Fruit fly (Drosophila melanogaster): Measurements from ENCODE around the gene CG43447.

CG43447 gene

DNA sequence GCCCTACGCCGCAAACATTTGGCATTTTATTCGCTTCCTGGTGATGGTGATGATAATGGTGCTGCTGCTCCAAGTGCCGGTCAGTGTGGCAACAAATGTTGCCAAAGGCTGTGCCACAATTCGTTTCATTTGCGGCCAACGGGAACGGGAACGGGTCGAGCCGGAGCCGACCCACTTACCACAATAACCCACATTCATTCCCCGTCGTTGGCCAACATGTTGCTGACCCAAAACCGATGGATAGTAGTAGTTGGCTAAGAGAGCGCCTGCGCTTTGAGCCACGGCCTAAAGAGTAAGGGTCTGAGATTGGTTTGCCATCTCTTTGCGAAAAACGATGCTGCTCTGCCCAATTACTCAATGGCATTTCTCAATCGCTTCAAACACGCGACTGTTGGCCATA is 22.8 kb downstream of the CG43447 start:
- TF ChIP-seq ttk (optimal IDR thresholded peaks at IDR 0.05) (no peak), h (optimal IDR thresholded peaks at IDR 0.05) (no peak), psq (optimal IDR thresholded peaks at IDR 0.05) (no peak), insv (optimal IDR thresholded peaks at IDR 0.05) (no peak), Sin3A (optimal IDR thresholded peaks at IDR 0.05) (no peak), Myc (optimal IDR thresholded peaks at IDR 0.05) (no peak)

DNA sequence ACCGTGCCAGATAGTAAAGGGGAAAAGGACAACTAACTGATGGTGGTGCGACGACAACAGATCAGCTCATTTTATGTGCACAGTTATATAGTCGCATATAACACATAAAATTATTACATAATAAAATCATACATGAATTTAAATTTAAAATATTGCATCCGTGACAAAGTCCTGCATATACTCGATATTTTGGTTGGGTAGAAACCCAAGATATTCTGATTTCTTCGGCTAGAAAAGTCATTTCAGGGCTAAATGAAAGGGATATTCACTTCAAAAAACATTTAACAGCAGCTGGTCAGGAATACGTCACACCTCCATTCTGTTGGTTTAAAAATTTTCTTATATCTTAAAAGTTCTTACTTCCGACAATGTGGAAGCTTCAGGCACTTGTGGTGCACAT is 23.8 kb downstream of the CG43447 start, which contains the start of gene CG13978:
Gene CG13978, plus strand, starts transcription at position 301 of the 400 bp plus-strand sequence.
- no peak for TF ChIP-seq ttk (optimal IDR thresholded peaks at IDR 0.05)

DNA sequence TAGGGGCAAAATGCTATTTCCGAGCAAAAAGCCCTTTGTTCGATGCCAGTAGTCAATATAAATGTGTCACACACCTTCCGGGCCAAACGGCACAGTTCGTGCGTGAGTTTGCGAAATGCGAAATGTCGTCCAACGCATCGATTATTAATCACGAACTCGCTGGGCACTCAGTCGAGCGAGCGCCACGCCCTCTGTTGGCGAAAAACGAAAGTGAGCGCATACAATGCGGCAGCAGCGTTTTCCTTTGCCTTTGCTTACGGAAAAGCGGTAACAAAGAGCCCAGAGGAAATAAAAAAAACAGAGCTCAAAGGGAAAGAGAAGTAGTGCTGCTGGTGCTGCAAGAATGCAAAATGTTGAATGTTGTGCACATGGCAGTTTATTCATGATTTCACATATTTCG is 37.4 kb downstream of the CG43447 start:
- no peak for TF ChIP-seq psq (optimal IDR thresholded peaks at IDR 0.05)
- no peak for TF ChIP-seq Myc (optimal IDR thresholded peaks at IDR 0.05)
- no peak for TF ChIP-seq h (optimal IDR thresholded peaks at IDR 0.05)
- no peak for TF ChIP-seq insv (optimal IDR thresholded peaks at IDR 0.05)

DNA sequence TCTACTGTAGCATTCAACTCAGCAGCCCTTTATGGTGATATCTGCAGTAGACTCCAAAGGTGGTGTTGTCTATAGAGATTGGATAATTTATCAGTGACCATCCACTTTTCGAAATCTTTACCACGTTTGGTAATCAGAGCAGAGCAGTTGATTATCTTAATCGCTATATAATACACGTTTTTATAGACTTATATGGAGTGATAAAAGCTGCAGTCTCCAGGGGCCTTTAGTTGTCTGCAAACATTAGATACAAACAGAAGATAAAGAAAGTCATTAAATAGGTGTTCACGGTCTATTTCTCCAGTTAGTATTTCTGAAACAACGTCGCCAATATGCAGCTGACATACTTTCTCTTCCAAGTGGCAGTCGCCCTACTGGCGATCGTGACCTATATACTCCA is 38.3 kb downstream of the CG43447 start, which contains the start of gene Cyp6a18:
Gene Cyp6a18, plus strand, starts transcription at position 301 of the 400 bp plus-strand sequence.
- TF ChIP-seq ttk (optimal IDR thresholded peaks at IDR 0.05) (no peak), Sin3A (optimal IDR thresholded peaks at IDR 0.05) (no peak), insv (optimal IDR thresholded peaks at IDR 0.05) (no peak), Myc (optimal IDR thresholded peaks at IDR 0.05) (no peak), psq (optimal IDR thresholded peaks at IDR 0.05) (no peak)

DNA sequence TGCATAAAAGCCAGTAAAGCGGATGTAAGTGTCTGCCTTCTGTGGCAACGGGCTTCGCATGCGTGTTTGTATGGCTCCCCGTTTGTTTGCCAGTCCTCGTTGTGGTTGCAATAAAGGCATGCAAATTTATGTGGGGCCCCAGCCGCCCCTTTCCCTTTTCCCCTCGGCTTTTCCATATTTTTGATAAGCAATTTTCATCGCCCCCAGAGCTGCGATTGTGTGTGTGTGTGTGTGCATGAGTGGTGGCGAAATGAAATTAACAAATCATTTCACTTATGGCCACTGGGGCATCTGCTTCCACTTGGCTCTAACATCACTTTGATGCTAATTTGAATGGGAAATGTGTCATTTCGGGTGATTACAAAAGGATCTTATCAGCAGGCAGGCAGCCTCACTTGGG is 47.5 kb downstream of the CG43447 start, which contains the start of gene Gr98a:
Gene Gr98a, plus strand, starts transcription at position 301 of the 400 bp plus-strand sequence.
- TF ChIP-seq Sin3A (optimal IDR thresholded peaks at IDR 0.05) (no peak), h (optimal IDR thresholded peaks at IDR 0.05) (no peak), psq (optimal IDR thresholded peaks at IDR 0.05) (no peak), insv (optimal IDR thresholded peaks at IDR 0.05) (no peak), ttk (optimal IDR thresholded peaks at IDR 0.05) (no peak), Myc (optimal IDR thresholded peaks at IDR 0.05) (no peak)

Data from Kc167 (cell line).